Worm (Caenorhabditis elegans) whole organism, L1 larva: ENCODE data around the gene lsy-13.

Experiments
- C34B4.2 ChIP-seq: sonication (generic microtip); optimal IDR thresholded peaks from 2 replicates; lab custom pipeline; 2017; ENCODE audit warnings: mild to moderate bottlenecking, missing genetic modification characterization, missing compliant biosample characterization
- F16B12.6 ChIP-seq: fragments of 150-350 bp; optimal IDR thresholded peaks from 2 replicates; lab custom pipeline; 2014; ENCODE audit warnings: missing biosample characterization, missing genetic modification characterization
- Y116A8C.19 ChIP-seq: sonication (generic microtip); optimal IDR thresholded peaks from 2 replicates; lab custom pipeline; 2016; ENCODE audit warnings: missing compliant biosample characterization, missing genetic modification characterization, borderline replicate concordance
- aha-1 ChIP-seq: fragments of 150-350 bp; optimal IDR thresholded peaks from 2 replicates; lab custom pipeline; 2014; ENCODE audit warnings: missing biosample characterization, missing genetic modification characterization
- aly-2 ChIP-seq: fragments of 150-350 bp; optimal IDR thresholded peaks from 2 replicates; lab custom pipeline; 2014; ENCODE audit warnings: missing biosample characterization, missing genetic modification characterization
- ama-1 ChIP-seq: fragments of 150-350 bp; optimal IDR thresholded peaks from 2 replicates; lab custom pipeline; 2014
- blmp-1 ChIP-seq: fragments of 150-350 bp; optimal IDR thresholded peaks from 2 replicates; lab custom pipeline; 2014; ENCODE audit warnings: missing biosample characterization, missing genetic modification characterization
- ceh-82 ChIP-seq, 3 experiments: fragments of 150-350 bp in 1 of 3; sonication (generic microtip) in 2 of 3; optimal IDR thresholded peaks; 2 replicates each; lab custom pipeline; 2014 to 2017; ENCODE audit warnings: missing biosample characterization in 3 of 3, missing genetic modification characterization in 3 of 3
- ceh-90 ChIP-seq: sonication (generic microtip); optimal IDR thresholded peaks from 2 replicates; lab custom pipeline; 2016; ENCODE audit warnings: missing genetic modification characterization, missing compliant biosample characterization
- dpl-1 ChIP-seq, 3 experiments: fragments of 150-350 bp in 2 of 3; sonication (generic microtip) in 1 of 3; optimal IDR thresholded peaks; 2 replicates each; lab custom pipeline; 2014 to 2017; ENCODE audit warnings: missing biosample characterization in 3 of 3, missing genetic modification characterization in 3 of 3, missing genetic modification reagents in 3 of 3
- dsc-1 ChIP-seq: sonication (generic microtip); optimal IDR thresholded peaks from 2 replicates; lab custom pipeline; 2016; ENCODE audit warnings: mild to moderate bottlenecking, missing genetic modification characterization, missing compliant biosample characterization
- elt-2 ChIP-seq: sonication (generic microtip); optimal IDR thresholded peaks from 2 replicates; lab custom pipeline; 2016; ENCODE audit warnings: missing genetic modification characterization, mild to moderate bottlenecking, inconsistent platforms, missing compliant biosample characterization, missing genetic modification reagents
- elt-3 ChIP-seq, 6 experiments: fragments of 150-350 bp in 1 of 6; sonication (generic microtip); optimal IDR thresholded peaks; 2 replicates each; lab custom pipeline; 2017 to 2018; ENCODE audit warnings: missing biosample characterization in 6 of 6, missing genetic modification characterization in 6 of 6, inconsistent platforms in 1 of 6
- ets-5 ChIP-seq: fragments of 200-800 bp; sonication (Bioruptor generic); IDR thresholded peaks from 2 replicates; pipeline ENCODE4 v1.3.6; 2022; ENCODE audit warnings: missing genetic modification characterization, missing compliant biosample characterization
- fkh-10 ChIP-seq: sonication (generic microtip); optimal IDR thresholded peaks from 2 replicates; lab custom pipeline; 2017; ENCODE audit warnings: missing biosample characterization, missing genetic modification reagents, missing genetic modification characterization
- fkh-4 ChIP-seq: sonication (generic microtip); optimal IDR thresholded peaks from 2 replicates; lab custom pipeline; 2016; ENCODE audit warnings: missing compliant biosample characterization, missing genetic modification characterization, borderline replicate concordance
- fkh-8 ChIP-seq: sonication (generic microtip); optimal IDR thresholded peaks from 2 replicates; lab custom pipeline; 2016; ENCODE audit warnings: mild to moderate bottlenecking, missing genetic modification characterization, missing compliant biosample characterization
- fos-1 ChIP-seq: fragments of 150-350 bp; optimal IDR thresholded peaks from 2 replicates; lab custom pipeline; 2014; ENCODE audit warnings: missing biosample characterization, missing genetic modification characterization
- grh-1 ChIP-seq: fragments of 200-800 bp; sonication (Bioruptor generic); IDR thresholded peaks from 2 replicates; pipeline ENCODE4 v1.3.6; 2022; ENCODE audit warnings: missing genetic modification reagents, missing genetic modification characterization, missing compliant biosample characterization
- hlh-17 ChIP-seq: fragments of 200-800 bp; sonication (Bioruptor generic); optimal IDR thresholded peaks from 2 replicates; lab custom pipeline; 2018; ENCODE audit warnings: missing genetic modification characterization, mild to moderate bottlenecking, missing compliant biosample characterization, moderate library complexity, borderline replicate concordance
- hpl-2 ChIP-seq: fragments of 150-350 bp; optimal IDR thresholded peaks from 2 replicates; lab custom pipeline; 2014; ENCODE audit warnings: missing biosample characterization, missing genetic modification reagents, missing genetic modification characterization
- irx-1 ChIP-seq: sonication (generic microtip); optimal IDR thresholded peaks from 2 replicates; lab custom pipeline; 2016; ENCODE audit warnings: missing genetic modification characterization, missing compliant biosample characterization
- isw-1 ChIP-seq: fragments of 200-800 bp; sonication (Bioruptor generic); IDR thresholded peaks from 2 replicates; pipeline ENCODE4 v1.3.6; 2022; ENCODE audit warnings: missing genetic modification characterization, missing compliant biosample characterization
- jun-1 ChIP-seq: fragments of 150-350 bp; optimal IDR thresholded peaks from 2 replicates; lab custom pipeline; 2014; ENCODE audit warnings: missing biosample characterization, missing genetic modification reagents, missing genetic modification characterization
- lin-35 ChIP-seq, 2 experiments: fragments of 150-350 bp; optimal IDR thresholded peaks; 2 replicates each; lab custom pipeline; 2014; ENCODE audit warnings: missing biosample characterization in 2 of 2, missing genetic modification characterization in 2 of 2, missing genetic modification reagents in 2 of 2
- lin-39 ChIP-seq: fragments of 150-350 bp; optimal IDR thresholded peaks from 2 replicates; lab custom pipeline; 2014; ENCODE audit warnings: missing biosample characterization, missing genetic modification reagents, missing genetic modification characterization
- lsy-2 ChIP-seq, 2 experiments: fragments of 150-350 bp; optimal IDR thresholded peaks; 2 replicates each; lab custom pipeline; 2014; ENCODE audit warnings: missing biosample characterization in 2 of 2, missing genetic modification characterization in 2 of 2
- mab-9 ChIP-seq: fragments of 200-800 bp; sonication (Bioruptor generic); IDR thresholded peaks from 2 replicates; pipeline ENCODE4 v1.3.6; 2022; ENCODE audit warnings: missing genetic modification reagents, missing genetic modification characterization, missing compliant biosample characterization
- mdl-1 ChIP-seq, 2 experiments: fragments of 150-350 bp; optimal IDR thresholded peaks; 2 replicates each; lab custom pipeline; 2014 to 2017; ENCODE audit warnings: missing biosample characterization in 2 of 2, missing genetic modification characterization in 2 of 2, inconsistent platforms in 1 of 2
- mef-2 ChIP-seq: fragments of 150-350 bp; optimal IDR thresholded peaks from 2 replicates; lab custom pipeline; 2014; ENCODE audit warnings: missing biosample characterization, missing genetic modification characterization
- nhr-12 ChIP-seq: sonication (generic microtip); optimal IDR thresholded peaks from 2 replicates; lab custom pipeline; 2017; ENCODE audit warnings: missing biosample characterization, missing genetic modification characterization
- nhr-19 ChIP-seq: fragments of 200-800 bp; sonication (Bioruptor generic); conservative IDR thresholded peaks from 2 replicates; pipeline ENCODE4 v1.3.6; 2022; ENCODE audit warnings: missing genetic modification characterization, missing compliant biosample characterization
- nhr-20 ChIP-seq: sonication (generic microtip); optimal IDR thresholded peaks from 2 replicates; lab custom pipeline; 2016; ENCODE audit warnings: mild to moderate bottlenecking, missing genetic modification characterization, missing compliant biosample characterization
- nhr-28 ChIP-seq: fragments of 150-350 bp; optimal IDR thresholded peaks from 2 replicates; lab custom pipeline; 2014; ENCODE audit warnings: missing biosample characterization, missing genetic modification characterization
- nhr-71 ChIP-seq: sonication (generic microtip); optimal IDR thresholded peaks from 2 replicates; lab custom pipeline; 2016; ENCODE audit warnings: mild to moderate bottlenecking, missing genetic modification characterization, moderate library complexity, missing compliant biosample characterization
- nhr-77 ChIP-seq: fragments of 150-350 bp; optimal IDR thresholded peaks from 2 replicates; lab custom pipeline; 2014; ENCODE audit warnings: missing biosample characterization, missing genetic modification characterization
- nhr-90 ChIP-seq: sonication (generic microtip); optimal IDR thresholded peaks from 2 replicates; lab custom pipeline; 2016; ENCODE audit warnings: mild to moderate bottlenecking, missing genetic modification characterization, missing compliant biosample characterization; ENCODE audit not compliant: poor library complexity
- pax-3 ChIP-seq: fragments of 200-800 bp; sonication (Bioruptor generic); optimal IDR thresholded peaks from 2 replicates; lab custom pipeline; 2018; ENCODE audit warnings: mild to moderate bottlenecking, missing genetic modification characterization, moderate library complexity, missing compliant biosample characterization
- pqm-1 ChIP-seq: sonication (generic microtip); optimal IDR thresholded peaks from 3 replicates; lab custom pipeline; 2017; ENCODE audit warnings: missing biosample characterization, missing genetic modification characterization
- skn-1 ChIP-seq: fragments of 150-350 bp; optimal IDR thresholded peaks from 2 replicates; lab custom pipeline; 2014; ENCODE audit warnings: missing biosample characterization, missing genetic modification characterization
- snu-23 ChIP-seq: sonication (generic microtip); optimal IDR thresholded peaks from 2 replicates; lab custom pipeline; 2016; ENCODE audit warnings: missing genetic modification characterization, missing compliant biosample characterization
- sox-4 ChIP-seq: sonication (generic microtip); optimal IDR thresholded peaks from 2 replicates; lab custom pipeline; 2016; ENCODE audit warnings: missing genetic modification characterization, missing compliant biosample characterization
- swsn-7 ChIP-seq: sonication (generic microtip); optimal IDR thresholded peaks from 2 replicates; lab custom pipeline; 2016; ENCODE audit warnings: missing genetic modification characterization, missing compliant biosample characterization
- tbx-2 ChIP-seq: sonication (generic microtip); optimal IDR thresholded peaks from 2 replicates; lab custom pipeline; 2016; ENCODE audit warnings: missing genetic modification characterization, missing compliant biosample characterization
- unc-130 ChIP-seq: fragments of 150-350 bp; optimal IDR thresholded peaks from 2 replicates; lab custom pipeline; 2017; ENCODE audit warnings: missing biosample characterization, missing genetic modification characterization, inconsistent platforms
- unc-30 ChIP-seq: sonication (generic microtip); optimal IDR thresholded peaks from 2 replicates; lab custom pipeline; 2017; ENCODE audit warnings: missing biosample characterization, missing genetic modification characterization
- unc-86 ChIP-seq: sonication (generic microtip); optimal IDR thresholded peaks from 2 replicates; lab custom pipeline; 2016; ENCODE audit warnings: missing genetic modification characterization, missing compliant biosample characterization
- xbp-1 ChIP-seq: sonication (generic microtip); optimal IDR thresholded peaks from 2 replicates; lab custom pipeline; 2016; ENCODE audit warnings: missing genetic modification characterization, missing compliant biosample characterization
- zag-1 ChIP-seq: fragments of 150-350 bp; optimal IDR thresholded peaks from 2 replicates; lab custom pipeline; 2014; ENCODE audit warnings: missing biosample characterization, missing genetic modification characterization
- ztf-11 ChIP-seq, 2 experiments: sonication (generic microtip); optimal IDR thresholded peaks; 2 replicates each; lab custom pipeline; 2016 to 2017; ENCODE audit warnings: missing genetic modification characterization in 2 of 2, missing biosample characterization in 1 of 2, missing compliant biosample characterization in 1 of 2
- ztf-4 ChIP-seq: fragments of 150-350 bp; optimal IDR thresholded peaks from 2 replicates; lab custom pipeline; 2014; ENCODE audit warnings: missing biosample characterization, missing genetic modification characterization

lsy-13 gene

ce11 chrIV:16865487-16865886, 1.8 kb downstream of the lsy-13 start, which contains the start of gene gtsf-1 (continued):
- TF ChIP-seq fkh-4 (tag; lab: Kevin White, UChicago) (no peak), pqm-1 (no peak), sox-4 (tag; lab: Kevin White, UChicago) (peak; percentile 26), unc-130 (tag; lab: Kevin White, UChicago) (peak; percentile 82), zag-1 (tag; lab: Kevin White, UChicago) (no peak), blmp-1 (peak; percentile 49), snu-23 (peak; percentile 86), fos-1 (tag; lab: Kevin White, UChicago) (peak; percentile 40), fkh-10 (peak; percentile 38), tbx-2 (tag; lab: Kevin White, UChicago) (peak; percentile 81), ets-5 (GFP tag; lab: Robert Waterston, UW) (no peak), mef-2 (tag; lab: Kevin White, UChicago) (peak; percentile 57), nhr-20 (peak; percentile 72), elt-2 (tag; lab: Kevin White, UChicago) (peak; percentile 20), pax-3 (tag; lab: Kevin White, UChicago) (peak; percentile 46), C34B4.2 (no peak), isw-1 (GFP tag; lab: Robert Waterston, UW) (peak; percentile 83), xbp-1 (tag; lab: Kevin White, UChicago) (peak; percentile 74), unc-30 (tag; lab: Kevin White, UChicago) (no peak), lsy-2 (tag; optimal IDR thresholded peaks at IDR 0.05; lab: Kevin White, UChicago) (peak; percentile 77 to 87), hlh-17 (GFP tag; lab: Kevin White, UChicago) (no peak), nhr-28 (tag; lab: Kevin White, UChicago) (no peak), ama-1 (lab: Kevin White, UChicago) (no peak), swsn-7 (tag; lab: Kevin White, UChicago) (peak; percentile 77), unc-86 (tag; lab: Kevin White, UChicago) (peak; percentile 61), nhr-90 (tag; lab: Kevin White, UChicago) (peak; percentile 77), ceh-82 (tag; optimal IDR thresholded peaks at IDR 0.05; lab: Kevin White, UChicago) (peak; percentile 83 to 91 (median 83)), dpl-1 (GFP tag; optimal IDR thresholded peaks at IDR 0.05; lab: Kevin White, UChicago) (peak; percentile 59 to 77 (median 70)), skn-1 (tag; lab: Kevin White, UChicago) (peak; percentile 86), nhr-12 (no peak), jun-1 (tag; lab: Kevin White, UChicago) (peak; percentile 74), lin-35 (GFP tag; optimal IDR thresholded peaks at IDR 0.05; lab: Kevin White, UChicago) (peak; percentile 74 to 85), F16B12.6 (peak; percentile 64), Y116A8C.19 (tag; lab: Kevin White, UChicago) (no peak), nhr-77 (tag; lab: Kevin White, UChicago) (peak; percentile 47), nhr-19 (GFP tag; lab: Robert Waterston, UW) (peak; percentile 70), mab-9 (no peak), irx-1 (tag; lab: Kevin White, UChicago) (peak; percentile 48), elt-3 (tag; optimal IDR thresholded peaks at IDR 0.05; lab: Kevin White, UChicago) (peak in 1 of 6 experiments; percentile 7), ztf-4 (tag; lab: Kevin White, UChicago) (no peak), aha-1 (no peak), fkh-8 (tag; lab: Kevin White, UChicago) (peak; percentile 74), grh-1 (GFP tag; lab: Robert Waterston, UW) (peak; percentile 39; the same call in 1 of the 2 replicates), nhr-71 (tag; lab: Kevin White, UChicago) (peak; percentile 85), lin-39 (peak; percentile 55), aly-2 (no peak), mdl-1 (tag; optimal IDR thresholded peaks at IDR 0.05; lab: Kevin White, UChicago) (peak in 1 of 2 experiments; percentile 7), ceh-90 (tag; lab: Kevin White, UChicago) (no peak), hpl-2 (GFP tag; lab: Kevin White, UChicago) (peak; percentile 53), ztf-11 (tag; optimal IDR thresholded peaks at IDR 0.05; lab: Kevin White, UChicago) (peak in 1 of 2 experiments; percentile 44), dsc-1 (tag; lab: Kevin White, UChicago) (peak; percentile 69)
